Fruit fly (Drosophila melanogaster): Measurements from ENCODE around the gene CG7214.

Gene CG7214

dm6 chr2L:7790081-7790447 lies 45.4 kb upstream of the CG7214 start:
- TF ChIP-seq Rel (GFP tag; optimal IDR thresholded peaks at IDR 0.05), result no peak
- no peak for TF ChIP-seq Rel (tag; optimal IDR thresholded peaks at IDR 0.05)
- TF ChIP-seq Myc (optimal IDR thresholded peaks at IDR 0.05), result no peak
- no peak for TF ChIP-seq pan (optimal IDR thresholded peaks at IDR 0.05)
- TF ChIP-seq N (GFP tag; optimal IDR thresholded peaks at IDR 0.05), result no peak
- TF ChIP-seq usp (GFP tag; optimal IDR thresholded peaks at IDR 0.05), result no peak
- no peak for TF ChIP-seq Dif (GFP tag; optimal IDR thresholded peaks at IDR 0.05; ENCODE audit: partially characterized antibody)
- no peak for TF ChIP-seq Mio (GFP tag; optimal IDR thresholded peaks at IDR 0.05)
- TF ChIP-seq foxo (GFP tag; optimal IDR thresholded peaks at IDR 0.05), result no peak
- TF ChIP-seq Jra (GFP tag; optimal IDR thresholded peaks at IDR 0.05), result no peak
- TF ChIP-seq dl (GFP tag; optimal IDR thresholded peaks at IDR 0.05; ENCODE audit: insufficient read depth in 1 of 2, partially characterized antibody in 2 of 2), result no peak
- no peak for TF ChIP-seq ey (GFP tag; optimal IDR thresholded peaks at IDR 0.05)
- TF ChIP-seq dsf (GFP tag; optimal IDR thresholded peaks at IDR 0.05; ENCODE audit: borderline replicate concordance), result no peak

DNA sequence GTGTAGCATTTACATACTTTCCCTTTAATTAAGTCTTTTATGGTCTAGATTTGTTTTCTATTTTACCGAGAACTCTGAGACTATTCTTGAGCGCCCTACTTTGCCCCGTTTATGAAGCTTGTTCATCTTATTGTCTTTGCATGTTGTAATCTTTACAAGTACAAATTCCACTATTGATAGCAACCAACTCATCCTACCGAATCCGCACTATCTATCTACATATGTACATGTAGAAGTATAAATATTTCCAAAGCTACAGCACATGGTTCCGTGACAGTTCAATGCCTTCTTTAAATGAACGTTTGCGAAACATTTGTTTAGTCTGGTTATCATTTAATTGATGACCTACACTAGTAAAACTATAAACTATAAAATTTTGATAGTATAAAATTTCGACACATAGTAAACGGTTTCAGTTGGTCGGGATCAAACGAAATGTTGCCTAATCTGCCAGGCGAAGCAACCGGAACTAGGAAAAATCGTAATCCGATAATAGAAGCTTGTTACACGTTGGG lies 44.4 kb upstream of the CG7214 start:
- TF ChIP-seq N (GFP tag; optimal IDR thresholded peaks at IDR 0.05) (no peak), dl (GFP tag; optimal IDR thresholded peaks at IDR 0.05; ENCODE audit: insufficient read depth in 1 of 2, partially characterized antibody in 2 of 2) (no peak), dmrt93B (GFP tag; optimal IDR thresholded peaks at IDR 0.05) (no peak), Jra (GFP tag; optimal IDR thresholded peaks at IDR 0.05) (no peak), Dfd (GFP tag; optimal IDR thresholded peaks at IDR 0.05) (no peak), ey (GFP tag; optimal IDR thresholded peaks at IDR 0.05) (no peak), Mio (GFP tag; optimal IDR thresholded peaks at IDR 0.05) (no peak), usp (GFP tag; optimal IDR thresholded peaks at IDR 0.05) (no peak), brk (GFP tag; optimal IDR thresholded peaks at IDR 0.05) (no peak), woc (GFP tag; optimal IDR thresholded peaks at IDR 0.05) (no peak), Hr83 (GFP tag; optimal IDR thresholded peaks at IDR 0.05; ENCODE audit: poor library complexity, severe bottlenecking) (no peak), dsf (GFP tag; optimal IDR thresholded peaks at IDR 0.05; ENCODE audit: borderline replicate concordance) (no peak), Abd-B (GFP tag; optimal IDR thresholded peaks at IDR 0.05) (no peak), pan (optimal IDR thresholded peaks at IDR 0.05) (no peak), GATAd (GFP tag; optimal IDR thresholded peaks at IDR 0.05) (no peak), Rel (GFP tag; optimal IDR thresholded peaks at IDR 0.05) (no peak), Rel (tag; optimal IDR thresholded peaks at IDR 0.05) (no peak), rgr (GFP tag; optimal IDR thresholded peaks at IDR 0.05) (no peak), Dif (GFP tag; optimal IDR thresholded peaks at IDR 0.05; ENCODE audit: partially characterized antibody) (no peak)

DNA sequence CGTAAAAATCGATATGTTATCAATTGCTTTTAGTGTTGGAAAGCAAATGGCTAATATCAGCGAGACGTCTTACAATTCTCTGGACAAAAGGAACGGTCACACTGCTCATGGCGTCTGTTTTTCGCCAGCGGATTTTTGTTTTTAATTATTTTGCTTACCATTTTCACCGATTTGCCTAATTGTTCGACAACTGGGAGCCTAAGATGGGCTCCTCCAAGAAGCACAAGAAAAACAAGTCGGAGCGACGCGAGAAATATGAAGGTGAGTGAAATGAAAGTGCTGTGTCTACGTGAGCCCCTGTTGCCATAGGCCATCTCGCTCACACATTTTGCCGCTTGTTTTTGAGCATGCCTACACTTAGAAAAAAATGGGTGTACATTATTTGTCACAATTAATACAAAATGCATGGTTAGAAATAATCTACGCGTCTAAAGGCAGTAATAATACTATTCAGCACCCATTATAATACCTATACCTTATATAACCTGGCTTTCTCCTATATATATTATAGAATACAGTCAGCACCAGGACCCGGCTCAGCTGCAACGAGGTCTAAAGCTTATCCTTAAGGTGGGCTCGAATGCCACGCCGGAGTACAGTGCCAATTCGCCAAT lies 38.3 kb upstream of the CG7214 start, which contains the start of gene Brd7-9:
Gene Brd7-9 (plus strand): TSS at position 78 of the 614 bp plus-strand sequence.
- TF ChIP-seq h (GFP tag; optimal IDR thresholded peaks at IDR 0.05) (peak; percentile 68), Rel (GFP tag; optimal IDR thresholded peaks at IDR 0.05) (peak; percentile 8), Rel (tag; optimal IDR thresholded peaks at IDR 0.05) (no peak), pan (optimal IDR thresholded peaks at IDR 0.05) (no peak), Dfd (GFP tag; optimal IDR thresholded peaks at IDR 0.05) (no peak), OdsH (GFP tag; optimal IDR thresholded peaks at IDR 0.05) (peak; percentile 58), Dif (GFP tag; optimal IDR thresholded peaks at IDR 0.05; ENCODE audit: partially characterized antibody) (no peak), lola (GFP tag; optimal IDR thresholded peaks at IDR 0.05) (no peak), rgr (GFP tag; optimal IDR thresholded peaks at IDR 0.05) (peak; percentile 66), ey (GFP tag; optimal IDR thresholded peaks at IDR 0.05) (peak; percentile 56), HLH106 (tag; optimal IDR thresholded peaks at IDR 0.05) (peak; percentile 57), br (GFP tag; optimal IDR thresholded peaks at IDR 0.05) (peak; percentile 52), Jra (GFP tag; optimal IDR thresholded peaks at IDR 0.05) (peak; percentile 6), Vsx2 (GFP tag; optimal IDR thresholded peaks at IDR 0.05; ENCODE audit: partially characterized antibody) (no peak), sv (GFP tag; optimal IDR thresholded peaks at IDR 0.05) (peak; percentile 24), tai (GFP tag; optimal IDR thresholded peaks at IDR 0.05) (no peak), psq (GFP tag; optimal IDR thresholded peaks at IDR 0.05) (peak; percentile 49), woc (GFP tag; optimal IDR thresholded peaks at IDR 0.05) (no peak), Mio (GFP tag; optimal IDR thresholded peaks at IDR 0.05) (no peak), sage (GFP tag; optimal IDR thresholded peaks at IDR 0.05) (peak; percentile 56), foxo (GFP tag; optimal IDR thresholded peaks at IDR 0.05) (peak in 1 of 2 experiments; percentile 74), Hr83 (GFP tag; optimal IDR thresholded peaks at IDR 0.05; ENCODE audit: poor library complexity, severe bottlenecking) (peak; percentile 61), fru (GFP tag; optimal IDR thresholded peaks at IDR 0.05) (peak; percentile 58), Myc (optimal IDR thresholded peaks at IDR 0.05) (no peak)

- no peak for TF ChIP-seq br (GFP tag; optimal IDR thresholded peaks at IDR 0.05)
- no peak for TF ChIP-seq Jra (GFP tag; optimal IDR thresholded peaks at IDR 0.05)
- no peak for TF ChIP-seq OdsH (GFP tag; optimal IDR thresholded peaks at IDR 0.05)
Measured at dm6 chr2L:7781165-7781564, 36.5 kb upstream of the CG7214 start, which contains the start of gene CG7164. Gene CG7164 (plus strand): TSS chr2L:7781465.

All from whole organism, wandering third instar larva.